Fruit fly (Drosophila melanogaster): ENCODE results near the gene snk.
A peak's percentile ranks its signal among the peaks of the same experiment; 100 is the strongest.

The snk gene

DNA sequence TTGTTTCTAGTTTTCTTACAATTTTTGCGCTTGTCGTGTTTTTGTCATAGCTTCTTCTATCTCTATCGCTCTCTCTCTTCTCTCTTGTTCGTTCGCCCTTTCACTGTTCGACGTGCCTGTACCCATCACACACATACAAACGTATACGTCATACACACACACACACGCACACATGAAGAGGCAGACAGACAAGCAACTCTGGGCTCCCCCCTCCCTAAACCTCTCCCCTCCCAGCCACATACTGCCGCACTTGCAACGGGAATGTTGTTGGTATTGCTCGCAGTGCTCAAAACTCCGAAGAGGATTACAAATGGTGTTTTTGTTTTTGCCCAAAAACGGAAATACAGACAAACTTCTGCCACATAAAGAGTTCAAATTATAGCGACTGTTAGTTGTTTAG, 29.6 kb downstream of the snk start:
- TF ChIP-seq CG5204 (GFP tag; optimal IDR thresholded peaks at IDR 0.05) (no peak), bab1 (GFP tag; optimal IDR thresholded peaks at IDR 0.05) (no peak), pad (GFP tag; optimal IDR thresholded peaks at IDR 0.05) (peak; percentile 43)

DNA sequence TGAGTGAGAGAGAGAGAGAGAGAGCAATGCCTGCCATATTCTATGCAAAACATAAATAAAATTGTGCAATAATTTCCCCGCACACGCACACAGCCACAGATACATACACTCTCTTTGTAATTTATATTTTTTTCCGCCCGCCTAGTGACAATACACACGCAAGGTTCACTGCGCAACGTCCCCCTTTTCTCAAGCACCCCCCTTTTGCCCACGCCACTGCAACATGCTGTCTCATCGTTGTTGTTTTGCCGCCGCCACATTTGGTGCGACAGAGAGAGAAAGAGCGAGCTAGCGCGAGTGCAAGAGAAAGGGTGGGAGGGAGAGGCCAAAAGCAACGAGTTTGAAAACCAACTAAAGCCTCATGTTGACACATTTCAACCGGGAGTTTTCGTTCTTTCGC, 30.2 kb downstream of the snk start:
- TF ChIP-seq CG1620 (GFP tag; optimal IDR thresholded peaks at IDR 0.05) (peak; percentile 71), CG7101 (tag; optimal IDR thresholded peaks at IDR 0.05) (peak; percentile 62), ovo (GFP tag; optimal IDR thresholded peaks at IDR 0.05) (peak; percentile 48), kay (GFP tag; ENCODE audit: borderline replicate concordance) (no peak), CG33017 (tag; optimal IDR thresholded peaks at IDR 0.05) (peak; percentile 42), Mnt (GFP tag; optimal IDR thresholded peaks at IDR 0.05) (peak; percentile 84), Clk (GFP tag; optimal IDR thresholded peaks at IDR 0.05) (peak; percentile 30), bab1 (GFP tag; optimal IDR thresholded peaks at IDR 0.05) (peak; percentile 6), Crg-1 (GFP tag; optimal IDR thresholded peaks at IDR 0.05) (peak; percentile 63), CG5204 (GFP tag; optimal IDR thresholded peaks at IDR 0.05) (no peak), Hr96 (GFP tag; optimal IDR thresholded peaks at IDR 0.05) (peak; percentile 72), cnc (optimal IDR thresholded peaks at IDR 0.05) (peak; percentile 91 to 95), tj (GFP tag; optimal IDR thresholded peaks at IDR 0.05) (peak; percentile 80), pad (GFP tag; optimal IDR thresholded peaks at IDR 0.05) (peak; percentile 87), CG14711 (tag; optimal IDR thresholded peaks at IDR 0.05) (peak; percentile 63), CG12768 (GFP tag; optimal IDR thresholded peaks at IDR 0.05) (peak; percentile 80), toe (GFP tag; optimal IDR thresholded peaks at IDR 0.05) (peak; percentile 37), cic (GFP tag; optimal IDR thresholded peaks at IDR 0.05) (peak; percentile 83), CG11617 (GFP tag; optimal IDR thresholded peaks at IDR 0.05) (peak; percentile 65), CG7045 (GFP tag; optimal IDR thresholded peaks at IDR 0.05) (peak; percentile 34)

DNA sequence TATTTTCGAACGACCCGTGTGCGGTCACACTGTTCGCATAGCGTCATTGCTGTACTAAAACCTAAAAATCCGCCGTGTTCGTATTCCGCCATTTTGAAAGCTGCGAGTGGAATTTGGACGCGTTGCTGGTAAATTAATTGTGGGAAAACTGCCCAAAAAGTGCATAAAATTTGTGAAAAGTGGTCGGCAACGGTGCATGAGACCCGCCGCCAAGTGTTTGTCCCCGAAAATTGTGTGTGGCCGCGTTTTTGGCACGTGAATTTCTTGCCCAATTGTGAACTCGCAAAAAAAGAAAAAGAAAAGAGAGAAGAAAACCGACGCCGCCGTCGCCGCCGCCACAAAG, 31.0 kb downstream of the snk start, which contains the start of gene CtBP:
TSS of gene CtBP (plus strand) at position 29 of the 343 bp plus-strand sequence.
- no peak for TF ChIP-seq CG1620 (GFP tag; optimal IDR thresholded peaks at IDR 0.05)
- TF ChIP-seq cic (GFP tag; optimal IDR thresholded peaks at IDR 0.05), result no peak
- TF ChIP-seq CG12768 (GFP tag; optimal IDR thresholded peaks at IDR 0.05), result no peak
- no peak for TF ChIP-seq pad (GFP tag; optimal IDR thresholded peaks at IDR 0.05)
- no peak for TF ChIP-seq Hr96 (GFP tag; optimal IDR thresholded peaks at IDR 0.05)
- TF ChIP-seq CG7101 (tag; optimal IDR thresholded peaks at IDR 0.05), result no peak
- no peak for TF ChIP-seq tj (GFP tag; optimal IDR thresholded peaks at IDR 0.05)
- no peak for TF ChIP-seq cnc (optimal IDR thresholded peaks at IDR 0.05)

DNA sequence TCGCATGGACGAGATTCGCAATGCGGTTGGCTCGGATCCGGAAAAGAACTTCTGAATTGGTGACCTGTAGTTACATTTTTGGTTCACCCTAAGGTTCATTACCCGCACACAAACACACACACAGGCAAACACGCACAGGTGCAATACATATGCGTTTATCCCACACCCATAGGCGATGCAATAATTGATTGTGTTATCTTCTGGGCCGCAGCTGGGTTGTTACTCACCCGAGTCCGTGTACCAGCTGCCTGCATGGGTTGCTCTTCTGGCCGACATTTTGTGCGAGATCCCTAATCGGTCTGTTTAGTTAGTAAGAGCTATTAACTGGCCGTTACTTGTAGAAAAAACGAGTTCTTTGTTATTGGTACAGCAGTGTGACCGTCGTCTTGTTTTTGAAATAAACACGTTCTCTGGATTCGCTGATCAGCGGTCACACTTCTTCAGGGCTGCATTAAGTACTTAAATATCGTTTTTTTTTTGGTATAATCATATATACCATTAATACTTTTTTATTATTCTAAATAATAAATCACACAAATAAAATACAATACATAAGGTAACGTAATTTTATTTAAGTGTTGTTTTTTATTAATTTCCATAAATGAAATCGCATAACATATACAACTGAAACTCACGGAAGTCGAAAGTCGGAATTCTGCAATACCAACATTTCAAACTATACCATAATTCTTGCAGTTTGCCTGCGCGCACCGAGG, 31.5 kb downstream of the snk start, which contains the start of gene CG8031:
TSS of gene CG8031 (minus strand) at position 406 of the 716 bp plus-strand sequence.
- TF ChIP-seq CG5204 (GFP tag; optimal IDR thresholded peaks at IDR 0.05) (no peak), CG14711 (tag; optimal IDR thresholded peaks at IDR 0.05) (no peak), Clk (GFP tag; optimal IDR thresholded peaks at IDR 0.05) (no peak), tj (GFP tag; optimal IDR thresholded peaks at IDR 0.05) (no peak), CG1620 (GFP tag; optimal IDR thresholded peaks at IDR 0.05) (no peak), cnc (optimal IDR thresholded peaks at IDR 0.05) (no peak), CG7101 (tag; optimal IDR thresholded peaks at IDR 0.05) (peak; percentile 53), toe (GFP tag; optimal IDR thresholded peaks at IDR 0.05) (no peak), bab1 (GFP tag; optimal IDR thresholded peaks at IDR 0.05) (peak; percentile 21), ovo (GFP tag; optimal IDR thresholded peaks at IDR 0.05) (no peak), Mnt (GFP tag; optimal IDR thresholded peaks at IDR 0.05) (peak; percentile 51), Crg-1 (GFP tag; optimal IDR thresholded peaks at IDR 0.05) (no peak), CG7045 (GFP tag; optimal IDR thresholded peaks at IDR 0.05) (no peak)

DNA sequence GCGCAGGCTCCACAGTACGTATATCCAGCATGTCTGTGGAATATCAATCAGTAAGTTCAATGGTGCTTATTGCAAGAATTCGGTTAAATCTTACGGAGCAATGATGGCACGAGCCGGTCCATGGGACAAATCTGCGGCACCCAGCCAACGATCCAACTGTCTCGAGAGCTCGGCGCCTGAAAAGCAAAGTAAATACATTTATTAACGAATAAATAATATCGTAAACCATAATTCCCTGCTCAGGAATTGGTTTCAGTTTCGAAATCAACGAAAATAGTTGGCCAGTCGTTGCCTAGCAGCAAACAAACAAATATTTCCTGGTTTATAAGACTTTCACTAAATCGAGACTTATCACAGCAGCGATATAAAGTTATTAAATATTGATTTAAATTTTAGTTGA, 33.0 kb downstream of the snk start, which contains the start of gene CG11656:
TSS of gene CG11656 (plus strand) at position 301 of the 400 bp plus-strand sequence.
- TF ChIP-seq bab1 (GFP tag; optimal IDR thresholded peaks at IDR 0.05), result no peak
- no peak for TF ChIP-seq ovo (GFP tag; optimal IDR thresholded peaks at IDR 0.05)
- no peak for TF ChIP-seq CG11617 (GFP tag; optimal IDR thresholded peaks at IDR 0.05)
- no peak for TF ChIP-seq CG7045 (GFP tag; optimal IDR thresholded peaks at IDR 0.05)
- TF ChIP-seq kay (GFP tag; ENCODE audit: borderline replicate concordance), result no peak
- TF ChIP-seq pad (GFP tag; optimal IDR thresholded peaks at IDR 0.05), result no peak
- TF ChIP-seq Hr96 (GFP tag; optimal IDR thresholded peaks at IDR 0.05), result no peak
- TF ChIP-seq toe (GFP tag; optimal IDR thresholded peaks at IDR 0.05), result no peak
- no peak for TF ChIP-seq cnc (optimal IDR thresholded peaks at IDR 0.05)
- TF ChIP-seq CG12768 (GFP tag; optimal IDR thresholded peaks at IDR 0.05), result no peak
- TF ChIP-seq CG5204 (GFP tag; optimal IDR thresholded peaks at IDR 0.05), result no peak
- TF ChIP-seq CG1620 (GFP tag; optimal IDR thresholded peaks at IDR 0.05), result no peak
- no peak for TF ChIP-seq Crg-1 (GFP tag; optimal IDR thresholded peaks at IDR 0.05)
- TF ChIP-seq CG33017 (tag; optimal IDR thresholded peaks at IDR 0.05), result no peak

DNA sequence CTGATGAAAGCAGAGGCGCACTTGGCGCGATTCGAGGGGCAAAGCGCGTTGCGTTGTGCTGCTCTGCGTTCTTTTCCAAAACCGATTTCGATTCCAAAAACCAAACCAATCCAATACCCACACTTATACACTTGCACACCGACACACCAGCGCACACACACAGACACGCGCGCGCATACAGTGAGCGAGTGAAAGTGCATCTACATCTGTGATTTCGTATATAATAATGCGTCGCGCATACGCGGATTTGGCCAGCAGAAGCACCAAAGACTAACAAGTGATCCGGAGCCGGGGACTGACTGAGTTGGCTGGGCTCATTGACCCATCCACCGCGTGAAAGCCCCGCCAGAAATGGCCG, 44.4 kb downstream of the snk start:
- TF ChIP-seq ovo (GFP tag; optimal IDR thresholded peaks at IDR 0.05) (no peak), CG14711 (tag; optimal IDR thresholded peaks at IDR 0.05) (no peak), CG12768 (GFP tag; optimal IDR thresholded peaks at IDR 0.05) (no peak), CG7101 (tag; optimal IDR thresholded peaks at IDR 0.05) (no peak), CG11617 (GFP tag; optimal IDR thresholded peaks at IDR 0.05) (no peak), CG1620 (GFP tag; optimal IDR thresholded peaks at IDR 0.05) (no peak), CG33017 (tag; optimal IDR thresholded peaks at IDR 0.05) (no peak), bab1 (GFP tag; optimal IDR thresholded peaks at IDR 0.05) (no peak), CG5204 (GFP tag; optimal IDR thresholded peaks at IDR 0.05) (no peak), toe (GFP tag; optimal IDR thresholded peaks at IDR 0.05) (no peak)

All from whole organism, adult.